Fruit fly (Drosophila melanogaster) whole organism, embryonic: ENCODE results near the gene piwi.

ENCODE experiments used
- Abd-B ChIP-seq: fragments of 200-800 bp; sonication (Bioruptor generic); optimal IDR thresholded peaks from 2 replicates; lab custom pipeline; 2018; ENCODE audit warnings: missing biosample characterization, mild to moderate bottlenecking, missing genetic modification characterization, moderate library complexity
- C15 ChIP-seq: fragments of 200-800 bp; sonication (Bioruptor generic); IDR thresholded peaks from 3 replicates; pipeline ENCODE4 v1.3.6; 2022; ENCODE audit warnings: missing biosample characterization, missing genetic modification characterization
- CG10321 ChIP-seq: fragments of 200-800 bp; sonication (Bioruptor generic); IDR thresholded peaks from 2 replicates; pipeline ENCODE4 v1.3.6; 2022; ENCODE audit warnings: missing biosample characterization, missing genetic modification characterization
- CG10959 ChIP-seq: fragments of 200-800 bp; sonication (Bioruptor generic); IDR thresholded peaks from 2 replicates; pipeline ENCODE4 v1.3.6; 2022; ENCODE audit warnings: missing biosample characterization, missing genetic modification characterization
- CG11695 ChIP-seq: fragments of 200-800 bp; sonication (Bioruptor generic); IDR thresholded peaks from 3 replicates; pipeline ENCODE4 v1.3.6; 2022; ENCODE audit warnings: missing biosample characterization, missing genetic modification characterization
- CG1233 ChIP-seq: fragments of 200-800 bp; sonication (Bioruptor generic); optimal IDR thresholded peaks from 4 replicates; lab custom pipeline; 2018; ENCODE audit warnings: missing biosample characterization, mild to moderate bottlenecking, missing genetic modification characterization
- CG14667 ChIP-seq: fragments of 200-800 bp; sonication (Bioruptor generic); IDR thresholded peaks from 2 replicates; pipeline ENCODE4 v1.3.6; 2022; ENCODE audit warnings: missing biosample characterization, missing genetic modification characterization
- CG14710 ChIP-seq: fragments of 200-800 bp; sonication (Bioruptor generic); optimal IDR thresholded peaks from 3 replicates; lab custom pipeline; 2019; ENCODE audit warnings: missing biosample characterization, mild to moderate bottlenecking, missing genetic modification characterization, moderate library complexity
- CG17829 ChIP-seq: fragments of 200-800 bp; optimal IDR thresholded peaks from 2 replicates; lab custom pipeline; 2019; ENCODE audit warnings: missing biosample characterization, mild to moderate bottlenecking, missing genetic modification characterization, moderate library complexity
- CG18262 ChIP-seq: fragments of 200-800 bp; optimal IDR thresholded peaks from 3 replicates; lab custom pipeline; 2019; ENCODE audit warnings: missing biosample characterization, mild to moderate bottlenecking, missing genetic modification characterization, moderate library complexity
- CG18476 ChIP-seq: fragments of 200-800 bp; sonication (Bioruptor generic); optimal IDR thresholded peaks from 2 replicates; lab custom pipeline; 2016; ENCODE audit warnings: missing biosample characterization, mild to moderate bottlenecking, missing genetic modification characterization
- CG2202 ChIP-seq: fragments of 200-800 bp; sonication (Bioruptor generic); optimal IDR thresholded peaks from 2 replicates; lab custom pipeline; 2018; ENCODE audit warnings: missing biosample characterization, mild to moderate bottlenecking, missing genetic modification characterization
- CG2889 ChIP-seq: fragments of 200-800 bp; sonication (Bioruptor generic); IDR thresholded peaks from 3 replicates; pipeline ENCODE4 v1.3.6; 2022; ENCODE audit warnings: missing biosample characterization, missing genetic modification characterization
- CG30403 ChIP-seq: fragments of 200-800 bp; sonication (Bioruptor generic); optimal IDR thresholded peaks from 3 replicates; lab custom pipeline; 2016; ENCODE audit warnings: missing biosample characterization, missing genetic modification characterization
- CG4328 ChIP-seq: fragments of 200-800 bp; sonication (Bioruptor generic); optimal IDR thresholded peaks from 3 replicates; lab custom pipeline; 2017; ENCODE audit warnings: missing biosample characterization, missing genetic modification reagents, missing genetic modification characterization
- CG6813 ChIP-seq: fragments of 200-800 bp; sonication (Bioruptor generic); optimal IDR thresholded peaks from 2 replicates; lab custom pipeline; 2017; ENCODE audit warnings: missing biosample characterization, missing genetic modification characterization, mild to moderate bottlenecking, moderate library complexity, missing genetic modification reagents
- CG8089 ChIP-seq: fragments of 200-800 bp; sonication (Bioruptor generic); optimal IDR thresholded peaks from 3 replicates; lab custom pipeline; 2016; ENCODE audit warnings: missing biosample characterization, missing genetic modification characterization
- CG8359 ChIP-seq: fragments of 200-800 bp; sonication (Bioruptor generic); optimal IDR thresholded peaks from 2 replicates; lab custom pipeline; 2017; ENCODE audit warnings: missing biosample characterization, mild to moderate bottlenecking, missing genetic modification characterization, borderline replicate concordance
- CG8765 ChIP-seq: fragments of 200-800 bp; sonication (Bioruptor generic); IDR thresholded peaks from 2 replicates; pipeline ENCODE4 v1.3.6; 2022; ENCODE audit warnings: missing biosample characterization, missing genetic modification characterization
- CTCF ChIP-seq: fragments of 200-800 bp; sonication (Bioruptor generic); optimal IDR thresholded peaks from 2 replicates; lab custom pipeline; 2017; ENCODE audit warnings: missing biosample characterization, mild to moderate bottlenecking, missing genetic modification characterization, moderate library complexity
- Dek ChIP-seq: fragments of 200-800 bp; sonication (Bioruptor generic); optimal IDR thresholded peaks from 3 replicates; lab custom pipeline; 2019; ENCODE audit warnings: missing biosample characterization, mild to moderate bottlenecking, missing genetic modification characterization, moderate library complexity
- Eip74EF ChIP-seq, 2 experiments: fragments of 200-800 bp in 1 of 2; fragments of >200 bp in 1 of 2; sonication (Bioruptor generic) in 1 of 2; optimal IDR thresholded peaks; 2 replicates each; lab custom pipeline; 2017 to 2019; ENCODE audit warnings: missing biosample characterization in 2 of 2, missing genetic modification characterization in 2 of 2, mild to moderate bottlenecking in 1 of 2, moderate library complexity in 1 of 2
- Ets65A ChIP-seq: fragments of 200-800 bp; sonication (Bioruptor generic); peaks from one replicate; lab custom pipeline; 2016; ENCODE audit warnings: missing biosample characterization, missing genetic modification characterization
- Hey ChIP-seq: fragments of 200-800 bp; sonication (Bioruptor generic); optimal IDR thresholded peaks from 3 replicates; lab custom pipeline; 2018; ENCODE audit warnings: missing biosample characterization, mild to moderate bottlenecking, missing genetic modification characterization
- Hmx ChIP-seq: fragments of 200-800 bp; sonication (Bioruptor generic); optimal IDR thresholded peaks from 2 replicates; lab custom pipeline; 2016; ENCODE audit warnings: missing biosample characterization, missing genetic modification characterization
- Side ChIP-seq: fragments of 200-800 bp; sonication (Bioruptor generic); optimal IDR thresholded peaks from 2 replicates; lab custom pipeline; 2016; ENCODE audit warnings: missing biosample characterization, missing genetic modification characterization
- Sry-β ChIP-seq: fragments of 200-800 bp; sonication (Bioruptor generic); optimal IDR thresholded peaks from 2 replicates; lab custom pipeline; 2018; ENCODE audit warnings: missing biosample characterization, mild to moderate bottlenecking, missing genetic modification characterization, moderate library complexity
- Usf ChIP-seq: fragments of 200-800 bp; sonication (Bioruptor generic); optimal IDR thresholded peaks from 2 replicates; lab custom pipeline; 2017; ENCODE audit warnings: missing genotype, missing biosample characterization, missing genetic modification characterization
- Xbp1 ChIP-seq: fragments of 200-800 bp; sonication (Bioruptor generic); optimal IDR thresholded peaks from 3 replicates; lab custom pipeline; 2016; ENCODE audit warnings: missing biosample characterization, mild to moderate bottlenecking, missing genetic modification characterization
- ap ChIP-seq: fragments of 200-800 bp; sonication (Bioruptor generic); IDR thresholded peaks from 2 replicates; pipeline ENCODE4 v1.3.6; 2022; ENCODE audit warnings: missing biosample characterization, missing genetic modification characterization
- br ChIP-seq: fragments of >200 bp; optimal IDR thresholded peaks from 2 replicates; lab custom pipeline; 2017
- cas ChIP-seq: fragments of 200-800 bp; sonication (Bioruptor generic); IDR thresholded peaks from 2 replicates; pipeline ENCODE4 v1.3.6; 2022; ENCODE audit warnings: missing biosample characterization, missing genetic modification characterization
- dm ChIP-seq: fragments of 200-800 bp; sonication (Bioruptor generic); optimal IDR thresholded peaks from 3 replicates; lab custom pipeline; 2016; ENCODE audit warnings: missing biosample characterization, missing genetic modification characterization
- fru ChIP-seq: fragments of >200 bp; optimal IDR thresholded peaks from 2 replicates; lab custom pipeline; 2017
- gsb ChIP-seq: fragments of 200-800 bp; sonication (Bioruptor generic); IDR thresholded peaks from 2 replicates; pipeline ENCODE4 v1.3.6; 2022; ENCODE audit warnings: missing biosample characterization, missing genetic modification characterization
- ind ChIP-seq: fragments of 200-800 bp; sonication (Bioruptor generic); optimal IDR thresholded peaks from 3 replicates; lab custom pipeline; 2016; ENCODE audit warnings: missing biosample characterization, missing genetic modification characterization
- kah ChIP-seq: fragments of 200-800 bp; sonication (Bioruptor generic); optimal IDR thresholded peaks from 2 replicates; lab custom pipeline; 2018; ENCODE audit warnings: missing biosample characterization, mild to moderate bottlenecking, missing genetic modification characterization
- mam ChIP-seq: fragments of 200-800 bp; sonication (Bioruptor generic); optimal IDR thresholded peaks from 3 replicates; lab custom pipeline; 2016; ENCODE audit warnings: missing biosample characterization, missing genetic modification characterization
- nom ChIP-seq: fragments of 200-800 bp; sonication (Bioruptor generic); optimal IDR thresholded peaks from 2 replicates; lab custom pipeline; 2017; ENCODE audit warnings: missing biosample characterization, missing genetic modification characterization, mild to moderate bottlenecking, moderate library complexity, missing genetic modification reagents
- phol ChIP-seq: fragments of 200-800 bp; sonication (Bioruptor generic); optimal IDR thresholded peaks from 3 replicates; lab custom pipeline; 2018; ENCODE audit warnings: missing biosample characterization, mild to moderate bottlenecking, missing genetic modification characterization, moderate library complexity
- psq ChIP-seq: fragments of 200-800 bp; sonication (Bioruptor generic); optimal IDR thresholded peaks from 2 replicates; lab custom pipeline; 2017; ENCODE audit warnings: missing biosample characterization, missing genetic modification characterization
- ranshi ChIP-seq: fragments of 200-800 bp; sonication (Bioruptor generic); IDR thresholded peaks from 2 replicates; pipeline ENCODE4 v1.3.6; 2022; ENCODE audit warnings: missing biosample characterization, missing genetic modification characterization
- sc ChIP-seq, 3 experiments: fragments of >200 bp in 2 of 3; fragments of 200-800 bp in 1 of 3; sonication (Bioruptor generic) in 1 of 3; optimal IDR thresholded peaks; 2 replicates in 2 of 3; 3 replicates in 1 of 3; lab custom pipeline; 2017; ENCODE audit warnings: mild to moderate bottlenecking in 1 of 3, missing biosample characterization in 1 of 3, missing genetic modification characterization in 1 of 3, missing genetic modification reagents in 1 of 3
- seq ChIP-seq: fragments of 200-800 bp; sonication (Bioruptor generic); IDR thresholded peaks from 2 replicates; pipeline ENCODE4 v1.3.6; 2022; ENCODE audit warnings: missing biosample characterization, missing genetic modification characterization
- slou ChIP-seq: fragments of 200-800 bp; sonication (Bioruptor generic); optimal IDR thresholded peaks from 3 replicates; lab custom pipeline; 2016; ENCODE audit warnings: missing biosample characterization, missing genetic modification characterization
- tin ChIP-seq: fragments of 200-800 bp; sonication (Bioruptor generic); optimal IDR thresholded peaks from 3 replicates; lab custom pipeline; 2016; ENCODE audit warnings: missing biosample characterization, missing genetic modification characterization
- tio ChIP-seq: fragments of 200-800 bp; sonication (Bioruptor generic); optimal IDR thresholded peaks from 2 replicates; lab custom pipeline; 2017; ENCODE audit warnings: missing biosample characterization, missing genetic modification characterization, inconsistent platforms
- z ChIP-seq: fragments of 200-800 bp; sonication (Bioruptor generic); IDR thresholded peaks from 3 replicates; pipeline ENCODE4 v1.3.6; 2022; ENCODE audit warnings: missing biosample characterization, missing genetic modification characterization
- zen2 ChIP-seq: fragments of 200-800 bp; sonication (Bioruptor generic); IDR thresholded peaks from 3 replicates; pipeline ENCODE4 v1.3.6; 2022; ENCODE audit warnings: missing biosample characterization, missing genetic modification characterization; ENCODE audit not compliant: partially characterized antibody

piwi gene

dm6 chr2L:10987370-10987853 is at the start of gene piwi, which contains the start of gene CG12253 (continued):
- TF ChIP-seq CG2889: peak; percentile 69; the same call in 2 of the 3 replicates
- peak; percentile 80 for TF ChIP-seq phol (tag; lab: Kevin White, UChicago)
- no peak for TF ChIP-seq CG8765 (GFP tag; lab: Robert Waterston, UW)
- TF ChIP-seq ind (GFP tag; lab: Kevin White, UChicago): peak; percentile 39
- TF ChIP-seq CG11695 (GFP tag; lab: Robert Waterston, UW): peak; percentile 68; the same call in 2 of the 3 replicates
- TF ChIP-seq ap: peak; percentile 58
- peak; percentile 40 for TF ChIP-seq CG2202 (tag; lab: Kevin White, UChicago)
- peak; percentile 24 for TF ChIP-seq CG18476 (GFP tag; lab: Kevin White, UChicago)
- no peak for TF ChIP-seq Hmx (GFP tag; lab: Kevin White, UChicago)
- peak; percentile 24 for TF ChIP-seq Ets65A (GFP tag; lab: Kevin White, UChicago)
- TF ChIP-seq Usf (GFP tag; lab: Kevin White, UChicago): peak; percentile 52
- no peak for TF ChIP-seq CTCF
- no peak for TF ChIP-seq CG4328 (GFP tag; lab: Kevin White, UChicago)
- peak; percentile 82 for TF ChIP-seq tio (GFP tag; lab: Kevin White, UChicago)
- 0 out of 2 replicates have a peak, but pooled peaks have one; percentile 35 for TF ChIP-seq seq (GFP tag; lab: Robert Waterston, UW)
- peak; percentile 33; the same call in 1 of the 2 replicates for TF ChIP-seq CG10959 (GFP tag; lab: Robert Waterston, UW)
- peak; percentile 57 for TF ChIP-seq CG17829 (tag; lab: Kevin White, UChicago)

dm6 chr2L:11034495-11034894 is 47.3 kb upstream of the piwi start, which contains the start of gene CG18666:
Gene CG18666, plus strand, starts transcription at chr2L:11034795.
- TF ChIP-seq Hey (tag; lab: Kevin White, UChicago) (no peak), CG10321 (GFP tag; lab: Robert Waterston, UW) (no peak), psq (GFP tag; lab: Kevin White, UChicago) (no peak), dm (GFP tag; lab: Kevin White, UChicago) (no peak), Eip74EF (GFP tag; optimal IDR thresholded peaks at IDR 0.05; lab: Kevin White, UChicago) (no peak), CG18262 (tag; lab: Kevin White, UChicago) (no peak), ranshi (no peak), z (GFP tag; lab: Robert Waterston, UW) (no peak), C15 (GFP tag; lab: Robert Waterston, UW) (no peak), CG8089 (GFP tag; lab: Kevin White, UChicago) (no peak), zen2 (GFP tag; lab: Robert Waterston, UW) (no peak), Side (no peak), tin (GFP tag; lab: Kevin White, UChicago) (no peak), gsb (no peak)

- TF ChIP-seq CG8359 (GFP tag; lab: Kevin White, UChicago): no peak
- no peak for TF ChIP-seq CG6813 (GFP tag; lab: Kevin White, UChicago)
- TF ChIP-seq Xbp1 (GFP tag; lab: Kevin White, UChicago): no peak
- TF ChIP-seq CG1233: no peak
- TF ChIP-seq Sry-β: peak; percentile 60
- TF ChIP-seq CG14667 (GFP tag; lab: Robert Waterston, UW): no peak
- TF ChIP-seq Abd-B (GFP tag; lab: Kevin White, UChicago): no peak
- no peak for TF ChIP-seq sc (optimal IDR thresholded peaks at IDR 0.05; lab: Kevin White, UChicago)
- TF ChIP-seq sc (GFP tag; optimal IDR thresholded peaks at IDR 0.05; lab: Kevin White, UChicago): no peak
- TF ChIP-seq br: no peak
- no peak for TF ChIP-seq CG30403
- TF ChIP-seq mam (GFP tag; lab: Kevin White, UChicago): no peak
- TF ChIP-seq slou: no peak
- TF ChIP-seq CG14710 (tag; lab: Kevin White, UChicago): no peak
- peak; percentile 50 for TF ChIP-seq nom (GFP tag; lab: Kevin White, UChicago)
- no peak for TF ChIP-seq kah
- TF ChIP-seq fru (lab: Kevin White, UChicago): no peak
- no peak for TF ChIP-seq Dek
- TF ChIP-seq cas (GFP tag; lab: Robert Waterston, UW): no peak
- TF ChIP-seq Hey (tag; lab: Kevin White, UChicago): no peak
These were observed 45.2 kb upstream of the piwi start for dm6 chr2L:11032285-11032970.
